Fruit fly (Drosophila melanogaster): ENCODE results near the gene Oga.

Oga gene

dm6 chr3R:21203135-21203534 is 15.7 kb upstream of the Oga start:
- TF ChIP-seq Dll (optimal IDR thresholded peaks at IDR 0.05) (no peak), CG8478 (optimal IDR thresholded peaks at IDR 0.05) (no peak), EcR (GFP tag; optimal IDR thresholded peaks at IDR 0.05) (no peak), pan (optimal IDR thresholded peaks at IDR 0.05) (no peak), psq (optimal IDR thresholded peaks at IDR 0.05) (no peak), usp (GFP tag; optimal IDR thresholded peaks at IDR 0.05) (no peak)

- TF ChIP-seq pan (optimal IDR thresholded peaks at IDR 0.05) (no peak), CG8478 (optimal IDR thresholded peaks at IDR 0.05) (no peak), usp (GFP tag; optimal IDR thresholded peaks at IDR 0.05) (no peak), Dll (optimal IDR thresholded peaks at IDR 0.05) (no peak), psq (optimal IDR thresholded peaks at IDR 0.05) (no peak), EcR (GFP tag; optimal IDR thresholded peaks at IDR 0.05) (no peak)
These were observed 15.0 kb upstream of the Oga start for dm6 chr3R:21203660-21204499.

- TF ChIP-seq psq (optimal IDR thresholded peaks at IDR 0.05) (no peak), EcR (GFP tag; optimal IDR thresholded peaks at IDR 0.05) (no peak)
These were observed 14.2 kb upstream of the Oga start for dm6 chr3R:21204500-21205167.

dm6 chr3R:21205680-21206326 is 13.1 kb upstream of the Oga start:
- no peak for TF ChIP-seq psq (optimal IDR thresholded peaks at IDR 0.05)
- peak in 1 of 2 experiments; percentile 96 for TF ChIP-seq EcR (GFP tag; optimal IDR thresholded peaks at IDR 0.05)

- TF ChIP-seq EcR (GFP tag; optimal IDR thresholded peaks at IDR 0.05) (no peak), CG8478 (optimal IDR thresholded peaks at IDR 0.05) (no peak)
These were observed 12.5 kb upstream of the Oga start for dm6 chr3R:21206327-21206728.

- TF ChIP-seq CG8478 (optimal IDR thresholded peaks at IDR 0.05) = no peak
- no peak for TF ChIP-seq pan (optimal IDR thresholded peaks at IDR 0.05)
- TF ChIP-seq Dll (optimal IDR thresholded peaks at IDR 0.05) = no peak
- TF ChIP-seq usp (GFP tag; optimal IDR thresholded peaks at IDR 0.05) = no peak
- TF ChIP-seq psq (optimal IDR thresholded peaks at IDR 0.05) = no peak
- TF ChIP-seq EcR (GFP tag; optimal IDR thresholded peaks at IDR 0.05) = no peak
These were observed 12.1 kb upstream of the Oga start for dm6 chr3R:21206802-21207238.

- no peak for TF ChIP-seq psq (optimal IDR thresholded peaks at IDR 0.05)
- TF ChIP-seq EcR (GFP tag; optimal IDR thresholded peaks at IDR 0.05) = no peak
- TF ChIP-seq CG8478 (optimal IDR thresholded peaks at IDR 0.05) = no peak
- no peak for TF ChIP-seq usp (GFP tag; optimal IDR thresholded peaks at IDR 0.05)
- TF ChIP-seq Dll (optimal IDR thresholded peaks at IDR 0.05) = no peak
- TF ChIP-seq pan (optimal IDR thresholded peaks at IDR 0.05) = no peak
These were observed 8.8 kb upstream of the Oga start for dm6 chr3R:21210081-21210480.

dm6 chr3R:21214693-21215145 is 4.2 kb upstream of the Oga start, which contains the start of gene Ddrgk1:
TSS of gene Ddrgk1 (plus strand) at chr3R:21215079.
- no peak for TF ChIP-seq EcR (GFP tag; optimal IDR thresholded peaks at IDR 0.05)
- TF ChIP-seq CG8478 (optimal IDR thresholded peaks at IDR 0.05) = no peak
- no peak for TF ChIP-seq Dll (optimal IDR thresholded peaks at IDR 0.05)
- no peak for TF ChIP-seq usp (GFP tag; optimal IDR thresholded peaks at IDR 0.05)
- no peak for TF ChIP-seq pan (optimal IDR thresholded peaks at IDR 0.05)
- no peak for TF ChIP-seq psq (optimal IDR thresholded peaks at IDR 0.05)

- TF ChIP-seq Dll (optimal IDR thresholded peaks at IDR 0.05) (no peak), EcR (GFP tag; optimal IDR thresholded peaks at IDR 0.05) (no peak), psq (optimal IDR thresholded peaks at IDR 0.05) (no peak), pan (optimal IDR thresholded peaks at IDR 0.05) (no peak), usp (GFP tag; optimal IDR thresholded peaks at IDR 0.05) (no peak), CG8478 (optimal IDR thresholded peaks at IDR 0.05) (no peak)
These were observed 3.6 kb upstream of the Oga start for dm6 chr3R:21215290-21215689.

dm6 chr3R:21223453-21224057 is 4.7 kb downstream of the Oga start, which contains the start of the genes CG3337 and Nelf-A:
TSS of gene CG3337 (minus strand) at chr3R:21223584.
TSS of gene Nelf-A (plus strand) at chr3R:21223704.
- TF ChIP-seq EcR (GFP tag; optimal IDR thresholded peaks at IDR 0.05) = no peak
- TF ChIP-seq psq (optimal IDR thresholded peaks at IDR 0.05) = no peak
- TF ChIP-seq usp (GFP tag; optimal IDR thresholded peaks at IDR 0.05) = no peak
- TF ChIP-seq pan (optimal IDR thresholded peaks at IDR 0.05) = no peak
- no peak for TF ChIP-seq Dll (optimal IDR thresholded peaks at IDR 0.05)
- TF ChIP-seq CG8478 (optimal IDR thresholded peaks at IDR 0.05) = no peak

- TF ChIP-seq EcR (GFP tag; optimal IDR thresholded peaks at IDR 0.05) (no peak), psq (optimal IDR thresholded peaks at IDR 0.05) (no peak), usp (GFP tag; optimal IDR thresholded peaks at IDR 0.05) (no peak), CG8478 (optimal IDR thresholded peaks at IDR 0.05) (no peak), pan (optimal IDR thresholded peaks at IDR 0.05) (no peak), Dll (optimal IDR thresholded peaks at IDR 0.05) (no peak)
These were observed 5.4 kb downstream of the Oga start for dm6 chr3R:21224230-21224629.

dm6 chr3R:21237099-21237498 is 18.2 kb downstream of the Oga start, which contains the start of gene e:
TSS of gene e (minus strand) at chr3R:21237177.
- TF ChIP-seq psq (optimal IDR thresholded peaks at IDR 0.05) = no peak
- no peak for TF ChIP-seq pan (optimal IDR thresholded peaks at IDR 0.05)
- no peak for TF ChIP-seq usp (GFP tag; optimal IDR thresholded peaks at IDR 0.05)
- no peak for TF ChIP-seq Dll (optimal IDR thresholded peaks at IDR 0.05)
- TF ChIP-seq CG8478 (optimal IDR thresholded peaks at IDR 0.05) = no peak
- TF ChIP-seq EcR (GFP tag; optimal IDR thresholded peaks at IDR 0.05) = no peak
